Worm (Caenorhabditis elegans): ENCODE results near the gene ztf-30.

The ztf-30 gene

ce11 chrIII:8579367-8579766, 18.3 kb downstream of the ztf-30 start:
- TF ChIP-seq klf-2 (GFP tag; conservative IDR thresholded peaks at IDR 0.05): no peak
- no peak for TF ChIP-seq cog-1 (tag; optimal IDR thresholded peaks at IDR 0.05)
- TF ChIP-seq T22C8.4 (GFP tag; IDR thresholded peaks at IDR 0.05): no peak
- TF ChIP-seq flt-1 (GFP tag; IDR thresholded peaks at IDR 0.05): no peak
- TF ChIP-seq med-1 (GFP tag; optimal IDR thresholded peaks at IDR 0.05; ENCODE audit: insufficient read depth): no peak
- no peak for TF ChIP-seq ztf-23 (GFP tag; IDR thresholded peaks at IDR 0.05)
- no peak for TF ChIP-seq ztf-29 (GFP tag; IDR thresholded peaks at IDR 0.05)
- no peak for TF ChIP-seq ref-1 (GFP tag; conservative IDR thresholded peaks at IDR 0.05)
- TF ChIP-seq tab-1 (GFP tag; IDR thresholded peaks at IDR 0.05): no peak

DNA sequence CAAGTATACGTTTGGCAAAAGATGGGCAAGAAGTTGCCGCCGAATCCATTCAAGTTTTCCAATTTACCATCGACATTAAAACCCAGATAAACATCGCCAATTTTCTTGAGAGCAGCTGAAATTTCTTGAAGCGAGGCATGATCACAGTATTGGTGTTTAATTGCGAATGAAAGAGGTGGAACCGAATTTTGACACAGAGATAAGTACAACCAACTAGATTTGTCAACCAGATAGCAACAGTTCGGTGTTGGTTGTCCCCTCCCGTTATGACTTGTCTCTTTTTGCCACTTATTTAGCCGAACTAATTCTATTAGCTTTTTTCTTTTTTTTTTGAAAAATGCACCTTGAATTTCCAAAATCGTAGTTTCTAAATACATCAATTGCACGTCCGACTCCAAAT, 19.3 kb downstream of the ztf-30 start:
- no peak for TF ChIP-seq tab-1 (GFP tag; IDR thresholded peaks at IDR 0.05)
- TF ChIP-seq T22C8.4 (GFP tag; IDR thresholded peaks at IDR 0.05): no peak
- TF ChIP-seq ref-1 (GFP tag; conservative IDR thresholded peaks at IDR 0.05): no peak
- TF ChIP-seq flt-1 (GFP tag; IDR thresholded peaks at IDR 0.05): no peak
- TF ChIP-seq ztf-23 (GFP tag; IDR thresholded peaks at IDR 0.05): no peak
- TF ChIP-seq cog-1 (tag; optimal IDR thresholded peaks at IDR 0.05): no peak
- TF ChIP-seq klf-2 (GFP tag; conservative IDR thresholded peaks at IDR 0.05): no peak
- no peak for TF ChIP-seq ztf-29 (GFP tag; IDR thresholded peaks at IDR 0.05)
- no peak for TF ChIP-seq med-1 (GFP tag; optimal IDR thresholded peaks at IDR 0.05; ENCODE audit: insufficient read depth)

DNA sequence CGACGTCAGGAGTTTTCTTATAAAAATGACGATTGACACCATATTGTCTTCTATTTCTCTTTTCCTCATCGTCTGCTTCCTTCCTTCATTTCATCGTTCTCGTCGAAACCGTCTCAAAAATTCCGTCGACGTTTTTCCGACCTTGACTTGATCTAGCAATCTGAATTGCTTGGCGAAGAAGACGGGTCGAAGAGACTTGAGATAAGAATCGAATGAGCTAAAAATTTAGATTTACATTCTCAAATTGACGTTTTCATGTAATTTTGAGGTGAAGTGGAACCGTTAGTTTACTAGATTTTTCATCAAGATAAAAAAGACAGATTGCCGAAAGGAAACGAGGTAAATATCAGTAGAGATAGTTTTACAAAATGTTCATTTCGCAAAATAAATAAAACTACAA, 20.1 kb downstream of the ztf-30 start:
- TF ChIP-seq ztf-29 (GFP tag; IDR thresholded peaks at IDR 0.05) (no peak), cog-1 (tag; optimal IDR thresholded peaks at IDR 0.05) (no peak), klf-2 (GFP tag; conservative IDR thresholded peaks at IDR 0.05) (no peak), med-1 (GFP tag; optimal IDR thresholded peaks at IDR 0.05; ENCODE audit: insufficient read depth) (no peak), tab-1 (GFP tag; IDR thresholded peaks at IDR 0.05) (no peak), T22C8.4 (GFP tag; IDR thresholded peaks at IDR 0.05) (no peak), ztf-23 (GFP tag; IDR thresholded peaks at IDR 0.05) (no peak), flt-1 (GFP tag; IDR thresholded peaks at IDR 0.05) (no peak), ref-1 (GFP tag; conservative IDR thresholded peaks at IDR 0.05) (no peak)

DNA sequence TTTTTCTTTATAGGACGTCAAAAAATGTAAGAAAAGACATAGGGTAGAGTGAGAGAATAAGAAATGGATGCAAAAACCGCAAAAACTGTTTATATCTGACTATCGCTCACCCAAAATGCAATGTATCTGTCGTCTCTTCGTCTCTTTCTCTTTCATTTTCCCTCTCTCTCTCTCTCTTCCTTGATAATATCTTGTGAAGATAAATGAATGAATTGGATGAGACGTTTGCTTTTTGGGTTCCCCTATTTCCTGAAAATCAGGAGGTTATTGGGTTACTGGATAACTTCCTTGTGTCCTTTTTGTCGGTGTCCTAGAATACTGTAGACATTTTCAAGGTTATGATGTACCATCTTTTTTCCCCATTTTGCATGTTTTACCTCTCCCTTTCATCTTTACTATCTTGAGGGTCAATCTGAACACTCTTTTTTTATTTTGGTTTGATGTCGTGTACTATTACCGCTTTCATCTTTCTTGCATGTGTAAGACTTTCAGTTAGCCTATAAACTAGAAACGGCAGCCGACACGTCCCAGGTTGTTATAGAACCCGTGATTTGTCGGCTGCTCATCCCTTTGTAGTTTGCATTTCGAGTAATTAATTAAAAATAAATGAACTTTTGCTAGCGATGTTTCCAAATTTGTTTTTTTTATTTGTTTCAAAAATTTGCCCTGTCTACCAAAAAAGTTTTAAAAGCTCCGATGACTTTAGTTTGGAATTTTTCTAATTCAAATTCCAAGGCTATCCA, 22.1 kb downstream of the ztf-30 start:
- TF ChIP-seq ztf-29 (GFP tag; IDR thresholded peaks at IDR 0.05): no peak
- TF ChIP-seq klf-2 (GFP tag; conservative IDR thresholded peaks at IDR 0.05): no peak
- no peak for TF ChIP-seq T22C8.4 (GFP tag; IDR thresholded peaks at IDR 0.05)
- TF ChIP-seq cog-1 (tag; optimal IDR thresholded peaks at IDR 0.05): no peak
- no peak for TF ChIP-seq tab-1 (GFP tag; IDR thresholded peaks at IDR 0.05)
- no peak for TF ChIP-seq ztf-23 (GFP tag; IDR thresholded peaks at IDR 0.05)
- TF ChIP-seq ref-1 (GFP tag; conservative IDR thresholded peaks at IDR 0.05): no peak
- no peak for TF ChIP-seq flt-1 (GFP tag; IDR thresholded peaks at IDR 0.05)
- no peak for TF ChIP-seq med-1 (GFP tag; optimal IDR thresholded peaks at IDR 0.05; ENCODE audit: insufficient read depth)

ce11 chrIII:8574299-8574698, 23.4 kb downstream of the ztf-30 start:
- TF ChIP-seq cog-1 (tag; optimal IDR thresholded peaks at IDR 0.05): no peak
- no peak for TF ChIP-seq ztf-29 (GFP tag; IDR thresholded peaks at IDR 0.05)
- no peak for TF ChIP-seq klf-2 (GFP tag; conservative IDR thresholded peaks at IDR 0.05)
- no peak for TF ChIP-seq med-1 (GFP tag; optimal IDR thresholded peaks at IDR 0.05; ENCODE audit: insufficient read depth)
- no peak for TF ChIP-seq ref-1 (GFP tag; conservative IDR thresholded peaks at IDR 0.05)
- no peak for TF ChIP-seq T22C8.4 (GFP tag; IDR thresholded peaks at IDR 0.05)
- no peak for TF ChIP-seq flt-1 (GFP tag; IDR thresholded peaks at IDR 0.05)
- no peak for TF ChIP-seq ztf-23 (GFP tag; IDR thresholded peaks at IDR 0.05)
- TF ChIP-seq tab-1 (GFP tag; IDR thresholded peaks at IDR 0.05): no peak

DNA sequence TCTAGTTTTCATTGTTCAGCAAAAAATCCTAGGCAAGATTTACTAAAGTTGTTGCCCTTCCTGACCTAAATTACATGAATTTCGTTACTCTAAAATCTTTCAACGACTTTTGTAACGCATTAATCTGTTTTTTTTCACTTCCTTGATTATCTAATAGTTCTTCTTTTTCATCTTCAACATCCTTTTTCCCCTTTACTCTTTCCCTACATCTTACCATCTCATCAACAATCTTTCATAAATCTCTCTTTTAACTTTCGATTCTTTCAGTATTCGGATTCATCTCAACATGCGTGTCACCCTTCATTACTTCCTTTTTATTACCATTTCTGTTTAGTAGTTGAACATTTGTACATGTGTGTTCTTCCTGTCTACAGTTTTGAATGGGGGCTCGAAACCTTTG, 23.8 kb downstream of the ztf-30 start:
- TF ChIP-seq T22C8.4 (GFP tag; IDR thresholded peaks at IDR 0.05) (no peak), tab-1 (GFP tag; IDR thresholded peaks at IDR 0.05) (no peak), ztf-23 (GFP tag; IDR thresholded peaks at IDR 0.05) (no peak), cog-1 (tag; optimal IDR thresholded peaks at IDR 0.05) (no peak), flt-1 (GFP tag; IDR thresholded peaks at IDR 0.05) (no peak), med-1 (GFP tag; optimal IDR thresholded peaks at IDR 0.05; ENCODE audit: insufficient read depth) (no peak), klf-2 (GFP tag; conservative IDR thresholded peaks at IDR 0.05) (no peak), ztf-29 (GFP tag; IDR thresholded peaks at IDR 0.05) (no peak), ref-1 (GFP tag; conservative IDR thresholded peaks at IDR 0.05) (no peak)

ce11 chrIII:8573301-8573700, 24.4 kb downstream of the ztf-30 start:
- TF ChIP-seq klf-2 (GFP tag; conservative IDR thresholded peaks at IDR 0.05) (no peak), T22C8.4 (GFP tag; IDR thresholded peaks at IDR 0.05) (no peak), ztf-29 (GFP tag; IDR thresholded peaks at IDR 0.05) (no peak), ref-1 (GFP tag; conservative IDR thresholded peaks at IDR 0.05) (no peak), tab-1 (GFP tag; IDR thresholded peaks at IDR 0.05) (no peak), cog-1 (tag; optimal IDR thresholded peaks at IDR 0.05) (no peak), med-1 (GFP tag; optimal IDR thresholded peaks at IDR 0.05; ENCODE audit: insufficient read depth) (no peak), flt-1 (GFP tag; IDR thresholded peaks at IDR 0.05) (no peak), ztf-23 (GFP tag; IDR thresholded peaks at IDR 0.05) (no peak)

ce11 chrIII:8571845-8572244, 25.8 kb downstream of the ztf-30 start:
- TF ChIP-seq klf-2 (GFP tag; conservative IDR thresholded peaks at IDR 0.05): no peak
- no peak for TF ChIP-seq cog-1 (tag; optimal IDR thresholded peaks at IDR 0.05)
- TF ChIP-seq T22C8.4 (GFP tag; IDR thresholded peaks at IDR 0.05): no peak
- no peak for TF ChIP-seq ztf-29 (GFP tag; IDR thresholded peaks at IDR 0.05)
- TF ChIP-seq ztf-23 (GFP tag; IDR thresholded peaks at IDR 0.05): no peak
- no peak for TF ChIP-seq med-1 (GFP tag; optimal IDR thresholded peaks at IDR 0.05; ENCODE audit: insufficient read depth)
- no peak for TF ChIP-seq flt-1 (GFP tag; IDR thresholded peaks at IDR 0.05)
- TF ChIP-seq tab-1 (GFP tag; IDR thresholded peaks at IDR 0.05): no peak
- no peak for TF ChIP-seq ref-1 (GFP tag; conservative IDR thresholded peaks at IDR 0.05)

- TF ChIP-seq T22C8.4 (GFP tag; IDR thresholded peaks at IDR 0.05): no peak
- TF ChIP-seq cog-1 (tag; optimal IDR thresholded peaks at IDR 0.05): no peak
Measured at ce11 chrIII:8570289-8570688, 27.4 kb downstream of the ztf-30 start.

DNA sequence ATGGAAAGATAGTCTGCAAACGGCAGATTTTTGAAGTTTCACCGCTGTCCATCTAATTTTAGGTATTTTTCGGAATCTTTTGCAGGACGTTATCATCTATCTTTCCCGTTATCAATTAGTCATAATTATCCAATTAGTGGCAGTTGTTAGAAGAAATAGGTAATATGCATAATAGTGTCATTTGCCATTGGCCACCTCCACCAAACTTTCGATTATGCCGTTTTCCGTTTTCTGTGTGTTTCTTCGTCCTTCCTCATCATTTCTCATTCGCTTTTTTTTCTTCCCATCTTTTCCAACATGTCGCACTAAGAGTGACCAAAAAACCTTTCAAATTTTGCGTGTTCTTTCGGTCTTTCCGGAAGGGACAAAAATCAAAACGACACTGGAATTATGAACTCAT, 33.3 kb downstream of the ztf-30 start:
- TF ChIP-seq T22C8.4 (GFP tag; IDR thresholded peaks at IDR 0.05) (no peak), cog-1 (tag; optimal IDR thresholded peaks at IDR 0.05) (no peak), tab-1 (GFP tag; IDR thresholded peaks at IDR 0.05) (no peak), klf-2 (GFP tag; conservative IDR thresholded peaks at IDR 0.05) (no peak), ztf-29 (GFP tag; IDR thresholded peaks at IDR 0.05) (no peak), ztf-23 (GFP tag; IDR thresholded peaks at IDR 0.05) (no peak), ref-1 (GFP tag; conservative IDR thresholded peaks at IDR 0.05) (no peak), flt-1 (GFP tag; IDR thresholded peaks at IDR 0.05) (no peak)
